Worm (Caenorhabditis elegans): Measurements from ENCODE around the gene H08M01.1.
A peak's percentile ranks its signal among the peaks of the same experiment; 100 is the strongest.

H08M01.1 gene

ce11 chrIV:13826363-13826762 is 9.8 kb downstream of the H08M01.1 start:
- peak; percentile 82 for TF ChIP-seq ceh-18 (tag; optimal IDR thresholded peaks at IDR 0.05)
- TF ChIP-seq elt-2 (tag; optimal IDR thresholded peaks at IDR 0.05) = peak; percentile 39
- peak; percentile 50 for TF ChIP-seq nfya-1 (tag; optimal IDR thresholded peaks at IDR 0.05)
- no peak for TF ChIP-seq gmeb-2 (tag; optimal IDR thresholded peaks at IDR 0.05)
- TF ChIP-seq rnt-1 (tag; optimal IDR thresholded peaks at IDR 0.05) = peak; percentile 19
- TF ChIP-seq unc-55 (GFP tag; optimal IDR thresholded peaks at IDR 0.05) = peak; percentile 84
- TF ChIP-seq sdc-2 (tag; optimal IDR thresholded peaks at IDR 0.05) = no peak
- no peak for TF ChIP-seq pros-1 (tag; optimal IDR thresholded peaks at IDR 0.05)

DNA sequence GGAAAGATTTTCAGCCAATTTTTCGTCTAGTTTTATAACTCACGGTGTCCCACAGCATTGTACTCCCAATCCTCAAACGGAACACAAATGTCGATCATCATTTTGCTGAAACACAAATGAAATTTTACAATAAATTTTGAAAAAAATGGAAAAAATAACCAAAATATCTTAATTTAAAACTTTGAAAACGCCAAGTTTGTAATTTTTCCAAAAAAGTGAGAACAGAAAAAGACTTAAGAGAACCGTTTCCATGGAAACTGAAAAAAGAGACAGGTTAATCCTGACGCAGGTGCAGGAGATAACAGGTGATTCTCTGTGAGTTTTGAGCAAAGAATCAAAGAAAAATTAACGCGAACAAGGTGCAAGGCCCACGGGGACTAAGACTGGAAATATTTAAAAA is 15.3 kb downstream of the H08M01.1 start, which contains the start of gene Y45F10D.15:
TSS of gene Y45F10D.15 (minus strand) at position 101 of the 400 bp plus-strand sequence.
- TF ChIP-seq madf-2 (tag; optimal IDR thresholded peaks at IDR 0.05) (no peak), ceh-14 (tag; optimal IDR thresholded peaks at IDR 0.05) (no peak), pha-2 (tag; optimal IDR thresholded peaks at IDR 0.05) (no peak), npax-4 (tag; optimal IDR thresholded peaks at IDR 0.05) (no peak), C08G9.2 (tag; optimal IDR thresholded peaks at IDR 0.05) (no peak), dmd-4 (tag; optimal IDR thresholded peaks at IDR 0.05; ENCODE audit: borderline replicate concordance) (no peak), che-1 (tag; optimal IDR thresholded peaks at IDR 0.05) (no peak), pag-3 (tag; optimal IDR thresholded peaks at IDR 0.05; ENCODE audit: borderline replicate concordance) (no peak)

DNA sequence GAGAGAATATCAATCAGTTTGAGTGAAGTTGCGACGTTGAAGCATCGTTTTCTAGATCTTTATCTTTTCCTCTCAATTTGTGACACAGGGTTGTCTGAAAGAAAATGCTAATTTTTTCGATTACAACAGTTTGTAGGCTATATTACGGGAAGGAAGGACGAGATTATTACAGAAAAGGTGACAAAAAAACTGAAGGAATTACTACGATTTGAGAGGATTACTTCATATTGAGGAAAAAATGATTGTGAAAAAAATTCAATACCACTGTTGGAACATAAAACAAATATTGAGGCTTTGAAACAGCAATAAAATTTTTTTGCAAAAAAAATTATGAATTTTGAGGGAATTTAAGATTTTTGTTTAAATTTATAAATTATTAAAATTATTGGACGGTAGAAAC is 28.5 kb downstream of the H08M01.1 start, which contains the start of gene Y45F10D.14:
TSS of gene Y45F10D.14 (minus strand) at position 101 of the 400 bp plus-strand sequence.
- no peak for TF ChIP-seq rnt-1 (tag; optimal IDR thresholded peaks at IDR 0.05)
- no peak for TF ChIP-seq dmd-4 (tag; optimal IDR thresholded peaks at IDR 0.05; ENCODE audit: borderline replicate concordance)
- TF ChIP-seq madf-2 (tag; optimal IDR thresholded peaks at IDR 0.05) = no peak
- TF ChIP-seq sox-2 (GFP tag; IDR thresholded peaks at IDR 0.05) = no peak
- no peak for TF ChIP-seq T23F11.4 (GFP tag; optimal IDR thresholded peaks at IDR 0.05)
- TF ChIP-seq nhr-11 (tag; optimal IDR thresholded peaks at IDR 0.05) = no peak
- no peak for TF ChIP-seq C38D4.7 (GFP tag; optimal IDR thresholded peaks at IDR 0.05)
- no peak for TF ChIP-seq fkh-10 (GFP tag; optimal IDR thresholded peaks at IDR 0.05)
- no peak for TF ChIP-seq dve-1 (tag; optimal IDR thresholded peaks at IDR 0.05)
- TF ChIP-seq ceh-45 (GFP tag; IDR thresholded peaks at IDR 0.05) = no peak
- TF ChIP-seq Y22D7AL.16 (tag; optimal IDR thresholded peaks at IDR 0.05) = no peak
- no peak for TF ChIP-seq mec-3 (tag; optimal IDR thresholded peaks at IDR 0.05; ENCODE audit: borderline replicate concordance)
- TF ChIP-seq syd-9 (tag; optimal IDR thresholded peaks at IDR 0.05) = no peak
- TF ChIP-seq fax-1 (tag; optimal IDR thresholded peaks at IDR 0.05) = no peak
- no peak for TF ChIP-seq C08G9.2 (tag; optimal IDR thresholded peaks at IDR 0.05)
- TF ChIP-seq unc-42 (tag; optimal IDR thresholded peaks at IDR 0.05) = no peak
- TF ChIP-seq ceh-34 (tag; optimal IDR thresholded peaks at IDR 0.05) = no peak
- TF ChIP-seq sdc-2 (tag; optimal IDR thresholded peaks at IDR 0.05) = no peak

DNA sequence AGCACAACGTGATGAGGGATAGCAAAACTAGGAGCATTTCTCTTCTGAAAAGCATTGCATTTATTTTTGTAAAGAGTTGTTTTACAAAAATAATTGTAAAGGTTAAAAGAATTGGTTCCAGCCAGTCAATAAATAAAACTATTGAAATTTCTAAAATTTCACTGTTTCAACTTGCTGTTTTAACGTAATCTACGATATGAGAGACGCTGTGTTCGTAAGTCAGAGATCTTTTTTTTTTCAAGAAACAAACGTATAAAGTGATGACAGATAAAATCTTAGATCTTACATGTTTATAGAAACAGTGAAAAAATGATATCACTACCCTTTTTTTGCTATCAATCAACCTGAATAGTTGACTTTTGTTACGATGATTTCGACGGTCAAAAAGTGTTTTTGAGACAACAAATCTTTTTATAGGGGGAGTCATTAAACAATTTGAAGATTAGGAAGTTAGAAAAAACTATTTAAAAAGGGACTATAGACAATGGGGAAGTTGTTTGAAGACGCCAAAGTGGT is 38.3 kb downstream of the H08M01.1 start, which contains the start of gene Y45F10D.6:
TSS of gene Y45F10D.6 (minus strand) at position 51 of the 516 bp plus-strand sequence.
- TF ChIP-seq nhr-232 (tag; optimal IDR thresholded peaks at IDR 0.05) = no peak
- TF ChIP-seq hlh-6 (tag; optimal IDR thresholded peaks at IDR 0.05) = no peak
- TF ChIP-seq ceh-30 (tag; optimal IDR thresholded peaks at IDR 0.05) = no peak
- TF ChIP-seq ceh-19 (GFP tag; optimal IDR thresholded peaks at IDR 0.05) = no peak
- no peak for TF ChIP-seq pat-9 (tag; optimal IDR thresholded peaks at IDR 0.05)
- no peak for TF ChIP-seq ceh-22 (tag; optimal IDR thresholded peaks at IDR 0.05)
- no peak for TF ChIP-seq Y22D7AL.16 (tag; optimal IDR thresholded peaks at IDR 0.05)

Data from whole organism, late embryonic.